Fruit fly (Drosophila melanogaster) whole organism, embryonic: ENCODE data around the gene Lcp65Ad.

Source experiments
- Adf1 ChIP-seq: fragments of 200-800 bp; sonication (Bioruptor generic); IDR thresholded peaks from 2 replicates; pipeline ENCODE4 v1.3.6; 2022; ENCODE audit warnings: missing biosample characterization, missing genetic modification characterization
- Aef1 ChIP-seq: fragments of 200-800 bp; sonication (Bioruptor generic); IDR thresholded peaks from 3 replicates; pipeline ENCODE4 v1.3.6; 2022; ENCODE audit warnings: missing biosample characterization, missing genetic modification characterization
- CG10462 ChIP-seq: fragments of 200-800 bp; sonication (Bioruptor generic); optimal IDR thresholded peaks from 2 replicates; lab custom pipeline; 2016; ENCODE audit warnings: missing biosample characterization, missing genetic modification characterization
- CG10543 ChIP-seq: fragments of 200-800 bp; sonication (Bioruptor generic); optimal IDR thresholded peaks from 3 replicates; lab custom pipeline; 2017; ENCODE audit warnings: missing biosample characterization, mild to moderate bottlenecking, missing genetic modification characterization, moderate library complexity
- CG8290 ChIP-seq, 3 experiments: fragments of 200-800 bp; sonication (Bioruptor generic); optimal IDR thresholded peaks; 2 replicates each; lab custom pipeline; 2016 to 2019; ENCODE audit warnings: missing biosample characterization in 3 of 3, missing genetic modification characterization in 3 of 3, mild to moderate bottlenecking in 2 of 3, moderate library complexity in 1 of 3
- Neu2 ChIP-seq: fragments of 200-800 bp; sonication (Bioruptor generic); optimal IDR thresholded peaks from 3 replicates; lab custom pipeline; 2016; ENCODE audit warnings: missing biosample characterization, missing genetic modification characterization, borderline replicate concordance
- dati ChIP-seq: fragments of 200-800 bp; sonication (Bioruptor generic); IDR thresholded peaks from 2 replicates; pipeline ENCODE4 v1.3.6; 2022; ENCODE audit warnings: missing biosample characterization, missing genetic modification characterization
- grau ChIP-seq: fragments of 200-800 bp; optimal IDR thresholded peaks from 3 replicates; lab custom pipeline; 2019; ENCODE audit warnings: missing biosample characterization, mild to moderate bottlenecking, missing genetic modification characterization, moderate library complexity
- otp ChIP-seq: fragments of 200-800 bp; sonication (Bioruptor generic); IDR thresholded peaks from 3 replicates; pipeline ENCODE4, ENCODE4 v1.3.6; 2022; ENCODE audit warnings: missing biosample characterization, missing genetic modification characterization
- pan ChIP-seq, 4 experiments: fragments of >200 bp in 3 of 4; fragments of 200-800 bp in 1 of 4; sonication (Bioruptor generic) in 1 of 4; optimal IDR thresholded peaks in 3 of 4; IDR thresholded peaks in 1 of 4; 2 replicates each; pipeline versions ENCODE4 v1.3.6 to Lab custom; 2017 to 2022; ENCODE audit warnings: missing biosample characterization in 2 of 4, missing genetic modification characterization in 2 of 4, mixed read lengths in 1 of 4

dm6 chr3L:6141538-6141937, 1.7 kb upstream of the Lcp65Ad start:
- TF ChIP-seq pan (optimal IDR thresholded peaks at IDR 0.05; lab: Kevin White, UChicago) (no peak), pan (GFP tag; optimal IDR thresholded peaks at IDR 0.05 in 1 of 2, IDR thresholded peaks at IDR 0.05 in 1 of 2) (no peak), Aef1 (GFP tag; lab: Robert Waterston, UW) (no peak), Adf1 (GFP tag; lab: Robert Waterston, UW) (no peak), Neu2 (GFP tag; lab: Kevin White, UChicago) (no peak), CG10462 (GFP tag; lab: Kevin White, UChicago) (no peak), grau (tag; lab: Kevin White, UChicago) (no peak), CG10543 (no peak), CG8290 (GFP tag; optimal IDR thresholded peaks at IDR 0.05; lab: Kevin White, UChicago) (no peak), CG8290 (tag; optimal IDR thresholded peaks at IDR 0.05; lab: Kevin White, UChicago) (no peak), otp (GFP tag; lab: Robert Waterston, UW) (no peak), dati (GFP tag; lab: Robert Waterston, UW) (no peak)
